Fruit fly (Drosophila melanogaster) whole organism, embryonic: ENCODE results near the gene CG1764.
A peak's percentile ranks its signal among the peaks of the same experiment; 100 is the strongest.

Experiments
- Bdp1 ChIP-seq: fragments of 200-800 bp; sonication (Bioruptor generic); optimal IDR thresholded peaks from 3 replicates; lab custom pipeline; 2016; ENCODE audit warnings: missing biosample characterization, missing genetic modification characterization
- CG11247 ChIP-seq: fragments of 200-800 bp; sonication (Bioruptor generic); IDR thresholded peaks from 2 replicates; pipeline ENCODE4 v1.3.6; 2022; ENCODE audit warnings: missing biosample characterization, missing genetic modification characterization
- CG12104 ChIP-seq: fragments of 200-800 bp; sonication (Bioruptor generic); optimal IDR thresholded peaks from 3 replicates; lab custom pipeline; 2016; ENCODE audit warnings: missing biosample characterization, missing genetic modification characterization
- CG12769 ChIP-seq: fragments of 200-800 bp; sonication (Bioruptor generic); optimal IDR thresholded peaks from 2 replicates; lab custom pipeline; 2019; ENCODE audit warnings: missing biosample characterization, mild to moderate bottlenecking, missing genetic modification characterization, moderate library complexity
- CG13287 ChIP-seq: fragments of 200-800 bp; sonication (Bioruptor generic); IDR thresholded peaks from 2 replicates; pipeline ENCODE4 v1.3.6; 2022; ENCODE audit warnings: missing biosample characterization, missing genetic modification characterization; ENCODE audit not compliant: partially characterized antibody
- CG15269 ChIP-seq: fragments of 200-800 bp; sonication (Bioruptor generic); optimal IDR thresholded peaks from 2 replicates; lab custom pipeline; 2018; ENCODE audit warnings: missing biosample characterization, mild to moderate bottlenecking, missing genetic modification characterization, moderate library complexity
- CG16779 ChIP-seq: fragments of 200-800 bp; sonication (Bioruptor generic); IDR thresholded peaks from 2 replicates; pipeline ENCODE4 v1.3.6; 2022; ENCODE audit warnings: missing biosample characterization, missing genetic modification characterization
- CG16813 ChIP-seq: fragments of 200-800 bp; sonication (Bioruptor generic); IDR thresholded peaks from 3 replicates; pipeline ENCODE4 v1.3.6; 2022; ENCODE audit warnings: missing biosample characterization, missing genetic modification characterization; ENCODE audit not compliant: partially characterized antibody
- CG17359 ChIP-seq: fragments of 200-800 bp; sonication (Bioruptor generic); optimal IDR thresholded peaks from 3 replicates; lab custom pipeline; 2018; ENCODE audit warnings: missing biosample characterization, mild to moderate bottlenecking, missing genetic modification characterization, moderate library complexity
- CG17385 ChIP-seq: fragments of 200-800 bp; sonication (Bioruptor generic); optimal IDR thresholded peaks from 3 replicates; lab custom pipeline; 2018; ENCODE audit warnings: missing biosample characterization, mild to moderate bottlenecking, missing genetic modification characterization
- CG32532 ChIP-seq: fragments of 200-800 bp; sonication (Bioruptor generic); IDR thresholded peaks from 2 replicates; pipeline ENCODE4 v1.3.6; 2022; ENCODE audit warnings: missing biosample characterization, missing genetic modification characterization
- CG34376 ChIP-seq: fragments of 200-800 bp; sonication (Bioruptor generic); optimal IDR thresholded peaks from 2 replicates; lab custom pipeline; 2018; ENCODE audit warnings: missing biosample characterization, mild to moderate bottlenecking, missing genetic modification characterization
- CG3847 ChIP-seq: fragments of 200-800 bp; sonication (Bioruptor generic); IDR thresholded peaks from 2 replicates; pipeline ENCODE4 v1.3.6; 2022; ENCODE audit warnings: missing biosample characterization, missing genetic modification characterization
- CG4707 ChIP-seq: fragments of 200-800 bp; sonication (Bioruptor generic); optimal IDR thresholded peaks from 2 replicates; lab custom pipeline; 2018; ENCODE audit warnings: missing biosample characterization, mild to moderate bottlenecking, missing genetic modification characterization, moderate library complexity
- CG4730 ChIP-seq: fragments of 200-800 bp; sonication (Bioruptor generic); IDR thresholded peaks from 2 replicates; pipeline ENCODE4 v1.3.6; 2022; ENCODE audit warnings: missing biosample characterization, missing genetic modification characterization
- CG4854 ChIP-seq: fragments of 200-800 bp; sonication (Bioruptor generic); optimal IDR thresholded peaks from 2 replicates; lab custom pipeline; 2016; ENCODE audit warnings: missing biosample characterization, missing genetic modification characterization, inconsistent platforms
- CG5180 ChIP-seq: fragments of 200-800 bp; sonication (Bioruptor generic); optimal IDR thresholded peaks from 3 replicates; lab custom pipeline; 2017; ENCODE audit warnings: missing biosample characterization, missing genetic modification characterization, mild to moderate bottlenecking, moderate library complexity, missing genetic modification reagents
- CG6654 ChIP-seq: fragments of 200-800 bp; sonication (Bioruptor generic); optimal IDR thresholded peaks from 2 replicates; lab custom pipeline; 2017; ENCODE audit warnings: missing biosample characterization, mild to moderate bottlenecking, missing genetic modification characterization
- CG6689 ChIP-seq: fragments of 200-800 bp; sonication (Bioruptor generic); IDR thresholded peaks from 2 replicates; pipeline ENCODE4 v1.3.6; 2022; ENCODE audit warnings: missing biosample characterization, missing genetic modification characterization
- CG7963 ChIP-seq: fragments of 200-800 bp; sonication (Bioruptor generic); IDR thresholded peaks from 3 replicates; pipeline ENCODE4 v1.3.6; 2022; ENCODE audit warnings: missing biosample characterization, missing genetic modification characterization; ENCODE audit not compliant: partially characterized antibody
- CHES-1-like ChIP-seq: fragments of 200-800 bp; sonication (Bioruptor generic); optimal IDR thresholded peaks from 2 replicates; lab custom pipeline; 2016; ENCODE audit warnings: missing biosample characterization, missing genetic modification characterization
- CoRest ChIP-seq: fragments of 200-800 bp; sonication (Bioruptor generic); optimal IDR thresholded peaks from 3 replicates; lab custom pipeline; 2018; ENCODE audit warnings: missing biosample characterization, mild to moderate bottlenecking, missing genetic modification characterization, moderate library complexity
- CrebB ChIP-seq: fragments of 200-800 bp; sonication (Bioruptor generic); optimal IDR thresholded peaks from 3 replicates; lab custom pipeline; 2018; ENCODE audit warnings: missing biosample characterization, mild to moderate bottlenecking, missing genetic modification characterization
- Dip2 ChIP-seq: fragments of 200-800 bp; sonication (Bioruptor generic); IDR thresholded peaks from 2 replicates; pipeline ENCODE4 v1.3.6; 2022; ENCODE audit warnings: missing biosample characterization, missing genetic modification characterization
- Dll ChIP-seq: fragments of 200-800 bp; sonication (Bioruptor generic); IDR thresholded peaks from 4 replicates; pipeline ENCODE4 v1.3.6; 2022; ENCODE audit warnings: missing biosample characterization, missing genetic modification characterization; ENCODE audit not compliant: partially characterized antibody
- Eip74EF ChIP-seq, 2 experiments: fragments of 200-800 bp in 1 of 2; fragments of >200 bp in 1 of 2; sonication (Bioruptor generic) in 1 of 2; optimal IDR thresholded peaks; 2 replicates each; lab custom pipeline; 2017 to 2019; ENCODE audit warnings: missing biosample characterization in 2 of 2, missing genetic modification characterization in 2 of 2, mild to moderate bottlenecking in 1 of 2, moderate library complexity in 1 of 2
- Ets97D ChIP-seq: fragments of 200-800 bp; sonication (Bioruptor generic); optimal IDR thresholded peaks from 3 replicates; lab custom pipeline; 2016; ENCODE audit warnings: missing biosample characterization, missing genetic modification characterization
- HHEX ChIP-seq: fragments of 200-800 bp; sonication (Bioruptor generic); optimal IDR thresholded peaks from 3 replicates; lab custom pipeline; 2017; ENCODE audit warnings: missing biosample characterization, mild to moderate bottlenecking, missing genetic modification characterization, missing genetic modification reagents
- HmgZ ChIP-seq: fragments of 200-800 bp; sonication (Bioruptor generic); optimal IDR thresholded peaks from 2 replicates; lab custom pipeline; 2018; ENCODE audit warnings: missing biosample characterization, mild to moderate bottlenecking, missing genetic modification characterization
- Hr51 ChIP-seq, 2 experiments: fragments of 200-800 bp; sonication (Bioruptor generic); optimal IDR thresholded peaks; 2 replicates in 1 of 2; 3 replicates in 1 of 2; lab custom pipeline; 2016 to 2018; ENCODE audit warnings: missing biosample characterization in 2 of 2, missing genetic modification characterization in 2 of 2, mild to moderate bottlenecking in 1 of 2, moderate library complexity in 1 of 2
- Ptx1 ChIP-seq: fragments of 200-800 bp; sonication (Bioruptor generic); IDR thresholded peaks from 2 replicates; pipeline ENCODE4 v1.3.6; 2022; ENCODE audit warnings: missing biosample characterization, missing genetic modification characterization
- ash1 ChIP-seq: fragments of 200-800 bp; sonication (Bioruptor generic); optimal IDR thresholded peaks from 2 replicates; lab custom pipeline; 2018; ENCODE audit warnings: missing biosample characterization, mild to moderate bottlenecking, missing genetic modification characterization
- bab2 ChIP-seq: fragments of 200-800 bp; sonication (Bioruptor generic); optimal IDR thresholded peaks from 2 replicates; lab custom pipeline; 2016; ENCODE audit warnings: missing biosample characterization, missing genetic modification characterization
- eve ChIP-seq, 2 experiments: fragments of >200 bp; optimal IDR thresholded peaks; 2 replicates each; lab custom pipeline; 2017; ENCODE audit warnings: missing biosample characterization in 2 of 2, missing genetic modification characterization in 2 of 2
- gsb-n ChIP-seq: fragments of 200-800 bp; sonication (Bioruptor generic); optimal IDR thresholded peaks from 3 replicates; lab custom pipeline; 2018; ENCODE audit warnings: missing biosample characterization, mild to moderate bottlenecking, missing genetic modification characterization
- h ChIP-seq: fragments of >200 bp; optimal IDR thresholded peaks from 2 replicates; lab custom pipeline; 2017
- inv ChIP-seq: fragments of 200-800 bp; sonication (Bioruptor generic); IDR thresholded peaks from 2 replicates; pipeline ENCODE4 v1.3.6; 2022; ENCODE audit warnings: missing biosample characterization, missing genetic modification characterization; ENCODE audit not compliant: partially characterized antibody
- lmd ChIP-seq: fragments of 200-800 bp; sonication (Bioruptor generic); IDR thresholded peaks from 2 replicates; pipeline ENCODE4 v1.3.6; 2022; ENCODE audit warnings: missing biosample characterization, missing genetic modification characterization
- luna ChIP-seq: fragments of 200-800 bp; sonication (Bioruptor generic); optimal IDR thresholded peaks from 2 replicates; lab custom pipeline; 2016; ENCODE audit warnings: missing biosample characterization, missing genetic modification characterization
- mld ChIP-seq: fragments of 200-800 bp; sonication (Bioruptor generic); IDR thresholded peaks from 3 replicates; pipeline ENCODE4 v1.3.6; 2022; ENCODE audit warnings: missing biosample characterization, missing genetic modification characterization; ENCODE audit not compliant: partially characterized antibody
- nau ChIP-seq: fragments of 200-800 bp; sonication (Bioruptor generic); optimal IDR thresholded peaks from 3 replicates; lab custom pipeline; 2017; ENCODE audit warnings: missing biosample characterization, mild to moderate bottlenecking, missing genetic modification characterization, missing genetic modification reagents
- org-1 ChIP-seq: fragments of 200-800 bp; sonication (Bioruptor generic); optimal IDR thresholded peaks from 2 replicates; lab custom pipeline; 2017; ENCODE audit warnings: missing biosample characterization, missing genetic modification characterization
- slbo ChIP-seq: fragments of 200-800 bp; sonication (Bioruptor generic); IDR thresholded peaks from 2 replicates; pipeline ENCODE4 v1.3.6; 2022; ENCODE audit warnings: missing biosample characterization, missing genetic modification characterization
- sna ChIP-seq: fragments of 200-800 bp; sonication (Bioruptor generic); IDR thresholded peaks from 2 replicates; pipeline ENCODE4 v1.3.6; 2022; ENCODE audit warnings: missing biosample characterization, missing genetic modification characterization; ENCODE audit not compliant: partially characterized antibody
- tll ChIP-seq, 2 experiments: fragments of 200-800 bp in 1 of 2; fragments of >200 bp in 1 of 2; sonication (Bioruptor generic) in 1 of 2; optimal IDR thresholded peaks; 2 replicates each; lab custom pipeline; 2017 to 2019; ENCODE audit warnings: missing biosample characterization in 2 of 2, missing genetic modification characterization in 2 of 2, mild to moderate bottlenecking in 1 of 2, moderate library complexity in 1 of 2
- tna ChIP-seq: fragments of 200-800 bp; sonication (Bioruptor generic); IDR thresholded peaks from 2 replicates; pipeline ENCODE4 v1.3.6; 2022; ENCODE audit warnings: missing biosample characterization, missing genetic modification characterization; ENCODE audit not compliant: partially characterized antibody
- tx ChIP-seq: fragments of 200-800 bp; sonication (Bioruptor generic); optimal IDR thresholded peaks from 2 replicates; lab custom pipeline; 2016; ENCODE audit warnings: missing biosample characterization, missing genetic modification characterization
- z ChIP-seq: fragments of 200-800 bp; sonication (Bioruptor generic); IDR thresholded peaks from 3 replicates; pipeline ENCODE4 v1.3.6; 2022; ENCODE audit warnings: missing biosample characterization, missing genetic modification characterization
- zfh2 ChIP-seq: fragments of 200-800 bp; sonication (Bioruptor generic); optimal IDR thresholded peaks from 2 replicates; lab custom pipeline; 2016; ENCODE audit warnings: missing biosample characterization, missing genetic modification characterization

CG1764 gene

dm6 chrX:13329572-13330046 is 27.4 kb upstream of the CG1764 start, which contains the start of gene Prx2 (continued):
- TF ChIP-seq CrebB (tag; lab: Kevin White, UChicago), result no peak
- no peak for TF ChIP-seq Bdp1 (GFP tag; lab: Kevin White, UChicago)
- TF ChIP-seq CG15269, result no peak
- peak; percentile 71; the same call in 1 of the 2 replicates for TF ChIP-seq inv
- TF ChIP-seq bab2 (GFP tag; lab: Kevin White, UChicago), result no peak
- TF ChIP-seq CG5180, result no peak
- peak; percentile 84 for TF ChIP-seq CG13287 (GFP tag; lab: Robert Waterston, UW)
- peak; percentile 74 for TF ChIP-seq slbo (GFP tag; lab: Robert Waterston, UW)
- TF ChIP-seq CG6654 (GFP tag; lab: Kevin White, UChicago), result no peak
- TF ChIP-seq CG7963, result peak; percentile 68; the same call in 1 of the 3 replicates
- peak; percentile 58 for TF ChIP-seq CG34376 (GFP tag; lab: Kevin White, UChicago)
- TF ChIP-seq eve (GFP tag; optimal IDR thresholded peaks at IDR 0.05; lab: Kevin White, UChicago), result no peak
- TF ChIP-seq CHES-1-like, result no peak
- TF ChIP-seq CG17385 (GFP tag; lab: Kevin White, UChicago), result peak; percentile 25
- peak; percentile 75 for TF ChIP-seq Dll (GFP tag; lab: Robert Waterston, UW)
- no peak for TF ChIP-seq CG17359 (tag; lab: Kevin White, UChicago)
- TF ChIP-seq tx, result no peak
- no peak for TF ChIP-seq Hr51 (GFP tag; optimal IDR thresholded peaks at IDR 0.05; lab: Kevin White, UChicago)
- peak; percentile 64; the same call in 2 of the 3 replicates for TF ChIP-seq mld (GFP tag; lab: Robert Waterston, UW)
- 0 out of 2 replicates have a peak, but pooled peaks have one; percentile 9 for TF ChIP-seq CG4730 (GFP tag; lab: Robert Waterston, UW)
- peak; percentile 48 for TF ChIP-seq CG3847
- TF ChIP-seq org-1 (GFP tag; lab: Kevin White, UChicago), result no peak
- no peak for TF ChIP-seq CG12769 (tag; lab: Kevin White, UChicago)
- TF ChIP-seq Dip2 (GFP tag; lab: Robert Waterston, UW), result no peak
- peak; percentile 62 for TF ChIP-seq tna
- no peak for TF ChIP-seq lmd (GFP tag; lab: Robert Waterston, UW)
- peak; percentile 46 for TF ChIP-seq CG32532
- no peak for TF ChIP-seq ash1 (GFP tag; lab: Kevin White, UChicago)
- no peak for TF ChIP-seq nau (GFP tag; lab: Kevin White, UChicago)
- peak; percentile 72 for TF ChIP-seq Ets97D (GFP tag; lab: Kevin White, UChicago)
- no peak for TF ChIP-seq tll (GFP tag; optimal IDR thresholded peaks at IDR 0.05; lab: Kevin White, UChicago)
- peak; percentile 57 for TF ChIP-seq Ptx1 (GFP tag; lab: Robert Waterston, UW)
- peak; percentile 38 for TF ChIP-seq CoRest (tag; lab: Kevin White, UChicago)
- TF ChIP-seq CG16813 (GFP tag; lab: Robert Waterston, UW), result peak; percentile 71
- TF ChIP-seq gsb-n (tag; lab: Kevin White, UChicago), result no peak
- TF ChIP-seq luna (GFP tag; lab: Kevin White, UChicago), result peak; percentile 18
- TF ChIP-seq CG6689 (GFP tag; lab: Robert Waterston, UW), result 0 out of 2 replicates have a peak, but pooled peaks have one; percentile 13
- TF ChIP-seq HHEX (GFP tag; lab: Kevin White, UChicago), result peak; percentile 11
- no peak for TF ChIP-seq CG16779
- no peak for TF ChIP-seq CG4707 (GFP tag; lab: Kevin White, UChicago)
- TF ChIP-seq HmgZ, result peak; percentile 54
- no peak for TF ChIP-seq CG12104
- no peak for TF ChIP-seq Eip74EF (GFP tag; optimal IDR thresholded peaks at IDR 0.05; lab: Kevin White, UChicago)
- TF ChIP-seq h (lab: Kevin White, UChicago), result no peak
- peak; percentile 58; the same call in 1 of the 2 replicates for TF ChIP-seq sna (GFP tag; lab: Robert Waterston, UW)
- TF ChIP-seq CG4854 (GFP tag; lab: Kevin White, UChicago), result no peak
- TF ChIP-seq z (GFP tag; lab: Robert Waterston, UW), result no peak
- no peak for TF ChIP-seq zfh2 (GFP tag; lab: Kevin White, UChicago)
- TF ChIP-seq CG11247 (GFP tag; lab: Robert Waterston, UW), result no peak
